Fruit fly (Drosophila melanogaster) Kc167 (cell line): ENCODE measurements around the gene RluA-1.

ENCODE experiments used
- Myc ChIP-seq: fragments of >200 bp; optimal IDR thresholded peaks from 2 replicates; lab custom pipeline; 2017; ENCODE audit warnings: missing external identifiers
- Sin3A ChIP-seq: fragments of >200 bp; optimal IDR thresholded peaks from 2 replicates; lab custom pipeline; 2018; ENCODE audit warnings: missing external identifiers
- h ChIP-seq: fragments of >200 bp; optimal IDR thresholded peaks from 3 replicates; lab custom pipeline; 2018; ENCODE audit warnings: missing external identifiers
- insv ChIP-seq: fragments of >200 bp; optimal IDR thresholded peaks from 3 replicates; lab custom pipeline; 2018; ENCODE audit warnings: missing external identifiers
- psq ChIP-seq: fragments of >200 bp; optimal IDR thresholded peaks from 2 replicates; lab custom pipeline; 2017; ENCODE audit warnings: missing external identifiers
- ttk ChIP-seq: sonication (Bioruptor generic); optimal IDR thresholded peaks from 2 replicates; lab custom pipeline; 2017; ENCODE audit warnings: missing external identifiers

The RluA-1 gene

dm6 chr2L:10505345-10505744 lies 31.2 kb upstream of the RluA-1 start:
- TF ChIP-seq psq (no peak), ttk (lab: Kevin White, UChicago) (no peak), Sin3A (lab: Kevin White, UChicago) (no peak), Myc (lab: Kevin White, UChicago) (no peak), h (no peak), insv (lab: Kevin White, UChicago) (no peak)

dm6 chr2L:10504895-10505294 lies 30.7 kb upstream of the RluA-1 start:
- TF ChIP-seq Sin3A (lab: Kevin White, UChicago) (no peak), Myc (lab: Kevin White, UChicago) (no peak), insv (lab: Kevin White, UChicago) (no peak), psq (no peak), h (no peak), ttk (lab: Kevin White, UChicago) (no peak)

dm6 chr2L:10503356-10503977 lies 29.3 kb upstream of the RluA-1 start:
- no peak for TF ChIP-seq Sin3A (lab: Kevin White, UChicago)
- no peak for TF ChIP-seq insv (lab: Kevin White, UChicago)
- no peak for TF ChIP-seq psq
- no peak for TF ChIP-seq ttk (lab: Kevin White, UChicago)
- TF ChIP-seq Myc (lab: Kevin White, UChicago) = no peak
- TF ChIP-seq h = no peak

dm6 chr2L:10502862-10503261 lies 28.7 kb upstream of the RluA-1 start:
- TF ChIP-seq psq (no peak), h (no peak), Sin3A (lab: Kevin White, UChicago) (no peak), Myc (lab: Kevin White, UChicago) (no peak), ttk (lab: Kevin White, UChicago) (no peak)

- no peak for TF ChIP-seq insv (lab: Kevin White, UChicago)
- TF ChIP-seq Myc (lab: Kevin White, UChicago) = no peak
- TF ChIP-seq psq = no peak
- no peak for TF ChIP-seq Sin3A (lab: Kevin White, UChicago)
- TF ChIP-seq ttk (lab: Kevin White, UChicago) = no peak
These were observed 28.1 kb upstream of the RluA-1 start for dm6 chr2L:10502244-10502643.

dm6 chr2L:10500309-10500974 lies 26.3 kb upstream of the RluA-1 start:
- TF ChIP-seq Myc (lab: Kevin White, UChicago) (no peak), insv (lab: Kevin White, UChicago) (no peak), h (no peak), psq (no peak), ttk (lab: Kevin White, UChicago) (no peak), Sin3A (lab: Kevin White, UChicago) (no peak)

dm6 chr2L:10499608-10500007 lies 25.5 kb upstream of the RluA-1 start:
- TF ChIP-seq Sin3A (lab: Kevin White, UChicago) (no peak), insv (lab: Kevin White, UChicago) (no peak), h (no peak), ttk (lab: Kevin White, UChicago) (no peak), Myc (lab: Kevin White, UChicago) (no peak), psq (no peak)

- TF ChIP-seq Sin3A (lab: Kevin White, UChicago) = no peak
- no peak for TF ChIP-seq psq
- no peak for TF ChIP-seq Myc (lab: Kevin White, UChicago)
- TF ChIP-seq ttk (lab: Kevin White, UChicago) = no peak
- TF ChIP-seq insv (lab: Kevin White, UChicago) = no peak
- no peak for TF ChIP-seq h
These were observed 23.1 kb upstream of the RluA-1 start for dm6 chr2L:10497106-10497800.

dm6 chr2L:10496338-10496737 lies 22.2 kb upstream of the RluA-1 start:
- TF ChIP-seq ttk (lab: Kevin White, UChicago) (no peak), psq (no peak)

- TF ChIP-seq Myc (lab: Kevin White, UChicago) (no peak), Sin3A (lab: Kevin White, UChicago) (no peak), insv (lab: Kevin White, UChicago) (no peak), h (no peak), ttk (lab: Kevin White, UChicago) (no peak), psq (no peak)
These were observed 21.3 kb upstream of the RluA-1 start for dm6 chr2L:10495495-10495894.

- TF ChIP-seq insv (lab: Kevin White, UChicago) = no peak
- no peak for TF ChIP-seq h
- TF ChIP-seq ttk (lab: Kevin White, UChicago) = no peak
- TF ChIP-seq psq = no peak
- TF ChIP-seq Myc (lab: Kevin White, UChicago) = no peak
- TF ChIP-seq Sin3A (lab: Kevin White, UChicago) = no peak
These were observed 17.2 kb upstream of the RluA-1 start, which contains the start of gene CG13144 for dm6 chr2L:10491354-10491753. TSS of gene CG13144 (minus strand) at chr2L:10491454.

dm6 chr2L:10488484-10489223 lies 14.5 kb upstream of the RluA-1 start, which contains the start of the genes Cog4 and CG6144:
TSS of gene Cog4 (minus strand) at chr2L:10488622.
TSS of gene CG6144 (plus strand) at chr2L:10488694.
- TF ChIP-seq psq = no peak
- TF ChIP-seq h = no peak
- no peak for TF ChIP-seq ttk (lab: Kevin White, UChicago)
- no peak for TF ChIP-seq insv (lab: Kevin White, UChicago)
- TF ChIP-seq Sin3A (lab: Kevin White, UChicago) = no peak
- TF ChIP-seq Myc (lab: Kevin White, UChicago) = no peak
